Fruit fly (Drosophila melanogaster): Measurements from ENCODE around the gene CG32189.

DNA sequence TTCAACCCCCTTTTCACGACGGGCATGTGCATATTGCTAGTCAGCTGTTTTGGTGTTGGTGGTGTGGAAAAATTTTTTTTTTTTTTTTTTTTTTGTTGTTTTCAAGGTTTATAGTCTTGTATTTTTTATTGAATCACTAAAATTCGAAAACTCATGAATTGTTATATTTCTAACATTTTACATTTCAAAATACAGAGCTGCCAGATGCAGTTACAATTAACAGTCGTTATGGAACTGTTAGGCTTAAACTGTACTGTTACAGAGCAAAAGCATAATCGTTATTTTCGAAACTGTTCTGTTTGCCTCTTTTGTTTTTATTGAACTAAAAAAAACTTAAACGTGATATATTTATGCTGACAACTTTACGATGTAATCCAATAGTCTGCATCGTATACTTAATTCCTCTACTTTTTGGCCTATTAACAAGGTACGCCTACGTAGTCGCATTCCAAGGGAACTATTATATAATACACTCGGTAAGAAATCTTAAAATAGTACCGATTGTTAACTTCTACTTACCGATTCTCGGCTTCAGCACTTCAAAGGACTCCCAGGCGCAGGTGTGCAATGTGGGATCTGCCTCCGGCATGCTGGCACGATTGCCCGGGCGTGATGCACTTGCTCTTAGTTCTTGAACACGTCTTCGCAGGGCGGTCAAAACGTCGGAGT is 28.5 kb downstream of the CG32189 start, which contains the start of gene CG32187:
- TF ChIP-seq CG8478 (optimal IDR thresholded peaks at IDR 0.05) (no peak), CTCF (optimal IDR thresholded peaks at IDR 0.05) (no peak)
